Worm (Caenorhabditis elegans) whole organism, mixed stage, embryonic: Measurements from ENCODE around the gene acd-3.

Experiments
- M03D4.4 ChIP-seq: sonication (generic microtip); optimal IDR thresholded peaks from 2 replicates; lab custom pipeline; 2017; ENCODE audit warnings: mild to moderate bottlenecking, missing genetic modification characterization, missing compliant biosample characterization
- bed-3 ChIP-seq: fragments of 200-800 bp; sonication (Bioruptor generic); optimal IDR thresholded peaks from 3 replicates; lab custom pipeline; 2018; ENCODE audit warnings: mild to moderate bottlenecking, missing genetic modification characterization, moderate library complexity, missing compliant biosample characterization
- blmp-1 ChIP-seq: fragments of 150-350 bp; optimal IDR thresholded peaks from 2 replicates; lab custom pipeline; 2014; ENCODE audit warnings: missing biosample characterization, missing genetic modification characterization
- ceh-39 ChIP-seq: fragments of 150-350 bp; optimal IDR thresholded peaks from 2 replicates; lab custom pipeline; 2014; ENCODE audit warnings: missing biosample characterization, missing genetic modification characterization
- ceh-43 ChIP-seq: fragments of 200-800 bp; sonication (Bioruptor generic); optimal IDR thresholded peaks from 2 replicates; lab custom pipeline; 2018; ENCODE audit warnings: mild to moderate bottlenecking, missing genetic modification characterization, moderate library complexity, missing compliant biosample characterization
- ceh-83 ChIP-seq: fragments of 200-800 bp; sonication (Bioruptor generic); optimal IDR thresholded peaks from 2 replicates; lab custom pipeline; 2018; ENCODE audit warnings: mild to moderate bottlenecking, missing genetic modification characterization, missing compliant biosample characterization
- ces-1 ChIP-seq: fragments of 150-350 bp; optimal IDR thresholded peaks from 2 replicates; lab custom pipeline; 2014; ENCODE audit warnings: missing biosample characterization, missing genetic modification reagents, missing genetic modification characterization
- cnd-1 ChIP-seq: fragments of 200-800 bp; sonication (Bioruptor generic); optimal IDR thresholded peaks from 2 replicates; lab custom pipeline; 2018; ENCODE audit warnings: mild to moderate bottlenecking, missing genetic modification characterization, missing compliant biosample characterization
- drap-1 ChIP-seq: fragments of 200-800 bp; sonication (Bioruptor generic); optimal IDR thresholded peaks from 3 replicates; lab custom pipeline; 2018; ENCODE audit warnings: mild to moderate bottlenecking, missing genetic modification characterization, missing compliant biosample characterization
- elt-1 ChIP-seq: sonication (generic microtip); optimal IDR thresholded peaks from 2 replicates; lab custom pipeline; 2017; ENCODE audit warnings: missing genetic modification characterization, mild to moderate bottlenecking, missing compliant biosample characterization, antibody characterized with exemption, moderate library complexity, borderline replicate concordance; ENCODE audit not compliant: insufficient read depth
- elt-3 ChIP-seq: fragments of 150-350 bp; optimal IDR thresholded peaks from 2 replicates; lab custom pipeline; 2014; ENCODE audit warnings: missing biosample characterization, missing genetic modification characterization
- flh-1 ChIP-seq: fragments of 200-800 bp; sonication (Bioruptor generic); optimal IDR thresholded peaks from 2 replicates; lab custom pipeline; 2018; ENCODE audit warnings: mild to moderate bottlenecking, missing genetic modification characterization, moderate library complexity, missing compliant biosample characterization
- ham-2 ChIP-seq: fragments of 200-800 bp; sonication (Bioruptor generic); optimal IDR thresholded peaks from 2 replicates; lab custom pipeline; 2018; ENCODE audit warnings: mild to moderate bottlenecking, missing genetic modification characterization, missing compliant biosample characterization
- hlh-1 ChIP-seq: fragments of 150-350 bp; optimal IDR thresholded peaks from 2 replicates; lab custom pipeline; 2014; ENCODE audit warnings: missing biosample characterization, missing genetic modification reagents, missing genetic modification characterization
- lin-13 ChIP-seq: fragments of 150-350 bp; optimal IDR thresholded peaks from 2 replicates; lab custom pipeline; 2014; ENCODE audit warnings: missing biosample characterization, missing genetic modification characterization
- lin-32 ChIP-seq: fragments of 200-800 bp; sonication (Bioruptor generic); optimal IDR thresholded peaks from 2 replicates; lab custom pipeline; 2018; ENCODE audit warnings: mild to moderate bottlenecking, missing genetic modification characterization, missing compliant biosample characterization
- lsy-2 ChIP-seq: fragments of 150-350 bp; optimal IDR thresholded peaks from 2 replicates; lab custom pipeline; 2014; ENCODE audit warnings: missing biosample characterization, missing genetic modification characterization
- mab-5 ChIP-seq: fragments of 150-350 bp; optimal IDR thresholded peaks from 2 replicates; lab custom pipeline; 2014; ENCODE audit warnings: missing biosample characterization, missing genetic modification characterization
- mep-1 ChIP-seq: fragments of 150-350 bp; optimal IDR thresholded peaks from 2 replicates; lab custom pipeline; 2017; ENCODE audit warnings: missing biosample characterization, missing genetic modification reagents, missing genetic modification characterization, inconsistent platforms
- mls-2 ChIP-seq: sonication (generic microtip); optimal IDR thresholded peaks from 2 replicates; lab custom pipeline; 2016; ENCODE audit warnings: mild to moderate bottlenecking, missing genetic modification characterization, moderate library complexity, missing compliant biosample characterization
- nhr-12 ChIP-seq: fragments of 150-350 bp; optimal IDR thresholded peaks from 2 replicates; lab custom pipeline; 2014; ENCODE audit warnings: missing biosample characterization, missing genetic modification characterization
- nhr-2 ChIP-seq: fragments of 150-350 bp; optimal IDR thresholded peaks from 2 replicates; lab custom pipeline; 2014; ENCODE audit warnings: missing biosample characterization, missing genetic modification characterization
- nhr-237 ChIP-seq: fragments of 150-350 bp; optimal IDR thresholded peaks from 2 replicates; lab custom pipeline; 2014; ENCODE audit warnings: missing biosample characterization, missing genetic modification characterization
- nhr-28 ChIP-seq: fragments of 150-350 bp; optimal IDR thresholded peaks from 2 replicates; lab custom pipeline; 2014; ENCODE audit warnings: missing biosample characterization, missing genetic modification characterization
- nhr-76 ChIP-seq: sonication (generic microtip); optimal IDR thresholded peaks from 2 replicates; lab custom pipeline; 2017; ENCODE audit warnings: missing biosample characterization, missing genetic modification characterization
- pha-4 ChIP-seq: fragments of 150-350 bp; optimal IDR thresholded peaks from 2 replicates; lab custom pipeline; 2018; ENCODE audit warnings: missing biosample characterization, missing genetic modification reagents, missing genetic modification characterization
- sem-2 ChIP-seq: fragments of 200-800 bp; sonication (Bioruptor generic); optimal IDR thresholded peaks from 2 replicates; lab custom pipeline; 2018; ENCODE audit warnings: mild to moderate bottlenecking, missing genetic modification characterization, missing compliant biosample characterization
- snpc-4 ChIP-seq: fragments of 150-350 bp; optimal IDR thresholded peaks from 2 replicates; lab custom pipeline; 2014; ENCODE audit warnings: missing biosample characterization, missing genetic modification characterization
- sptf-1 ChIP-seq: sonication (generic microtip); optimal IDR thresholded peaks from 2 replicates; lab custom pipeline; 2017; ENCODE audit warnings: mild to moderate bottlenecking, missing genetic modification characterization, moderate library complexity, missing compliant biosample characterization
- tbx-8 ChIP-seq: fragments of 200-800 bp; sonication (Bioruptor generic); optimal IDR thresholded peaks from 2 replicates; lab custom pipeline; 2018; ENCODE audit warnings: mild to moderate bottlenecking, missing genetic modification characterization, moderate library complexity, missing compliant biosample characterization
- unc-120 ChIP-seq: sonication (generic microtip); optimal IDR thresholded peaks from 2 replicates; lab custom pipeline; 2017; ENCODE audit warnings: missing genetic modification characterization, missing compliant biosample characterization; ENCODE audit not compliant: poor library complexity, severe bottlenecking
- unc-39 ChIP-seq: fragments of 150-350 bp; optimal IDR thresholded peaks from 2 replicates; lab custom pipeline; 2014; ENCODE audit warnings: missing biosample characterization, missing genetic modification characterization
- unc-62 ChIP-seq: fragments of 150-350 bp; optimal IDR thresholded peaks from 2 replicates; lab custom pipeline; 2014; ENCODE audit warnings: missing biosample characterization, missing genetic modification reagents, missing genetic modification characterization
- zip-8 ChIP-seq: fragments of 150-350 bp; optimal IDR thresholded peaks from 2 replicates; lab custom pipeline; 2014; ENCODE audit warnings: missing biosample characterization, missing genetic modification characterization
- ztf-11 ChIP-seq: fragments of 150-350 bp; optimal IDR thresholded peaks from 2 replicates; lab custom pipeline; 2014; ENCODE audit warnings: missing biosample characterization, missing genetic modification characterization

The acd-3 gene

DNA sequence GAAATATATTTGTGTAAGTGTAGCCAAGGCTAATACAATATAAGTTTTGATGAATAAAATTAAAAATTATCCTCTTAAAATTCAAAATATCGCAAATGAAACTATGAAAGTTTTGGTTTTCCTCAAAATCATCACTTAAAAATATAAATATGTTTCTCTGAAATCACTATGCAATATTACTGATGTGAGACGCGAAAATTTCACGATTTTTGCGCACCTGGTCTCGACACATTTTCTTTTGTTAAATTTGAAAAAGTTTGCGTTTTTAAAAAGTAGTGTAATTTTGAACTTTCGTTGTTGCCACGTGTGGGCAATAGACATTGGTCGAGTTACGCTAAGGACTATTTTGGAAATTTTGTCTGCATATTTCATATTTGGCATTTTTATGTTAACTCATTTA lies 20.3 kb upstream of the acd-3 start:
- TF ChIP-seq nhr-237, result no peak
- TF ChIP-seq ceh-83, result no peak

ce11 chrX:14831531-14831930 lies 17.5 kb upstream of the acd-3 start, which contains the start of gene dpf-2:
Gene dpf-2 (plus strand): TSS chrX:14831831.
- TF ChIP-seq nhr-12 (tag; lab: Kevin White, UChicago) (no peak), elt-1 (tag; lab: Kevin White, UChicago) (no peak), drap-1 (GFP tag; lab: Kevin White, UChicago) (no peak), ceh-43 (GFP tag; lab: Kevin White, UChicago) (no peak), blmp-1 (tag; lab: Kevin White, UChicago) (no peak), pha-4 (no peak), zip-8 (no peak), lsy-2 (tag; lab: Kevin White, UChicago) (no peak), lin-13 (tag; lab: Kevin White, UChicago) (no peak), ceh-83 (no peak), nhr-28 (tag; lab: Kevin White, UChicago) (no peak), ces-1 (GFP tag; lab: Kevin White, UChicago) (no peak), nhr-2 (no peak), hlh-1 (no peak), mab-5 (tag; lab: Kevin White, UChicago) (no peak), mls-2 (tag; lab: Kevin White, UChicago) (no peak), unc-39 (tag; lab: Kevin White, UChicago) (no peak), sptf-1 (no peak), cnd-1 (tag; lab: Kevin White, UChicago) (no peak)

DNA sequence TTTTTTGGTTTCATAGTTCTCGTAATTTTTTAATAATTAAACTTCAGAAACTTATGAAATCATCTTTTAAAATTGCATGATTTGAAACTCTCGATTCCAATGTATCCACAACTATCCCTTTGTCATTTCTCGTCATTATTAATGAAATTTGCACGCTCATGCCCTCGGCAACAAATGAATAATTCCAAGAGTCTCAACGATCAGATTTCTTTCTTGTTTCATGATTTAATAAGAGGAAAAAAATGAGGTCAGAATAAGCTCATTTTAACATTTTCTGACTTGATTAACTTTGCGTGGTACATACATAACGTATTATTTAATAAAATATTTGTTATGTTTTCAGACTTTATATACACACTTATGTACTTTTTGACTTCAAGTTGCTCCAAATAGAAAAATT lies 10.7 kb upstream of the acd-3 start:
- TF ChIP-seq unc-62 (GFP tag; lab: Kevin White, UChicago), result no peak
- peak; percentile 79 for TF ChIP-seq ces-1 (GFP tag; lab: Kevin White, UChicago)

DNA sequence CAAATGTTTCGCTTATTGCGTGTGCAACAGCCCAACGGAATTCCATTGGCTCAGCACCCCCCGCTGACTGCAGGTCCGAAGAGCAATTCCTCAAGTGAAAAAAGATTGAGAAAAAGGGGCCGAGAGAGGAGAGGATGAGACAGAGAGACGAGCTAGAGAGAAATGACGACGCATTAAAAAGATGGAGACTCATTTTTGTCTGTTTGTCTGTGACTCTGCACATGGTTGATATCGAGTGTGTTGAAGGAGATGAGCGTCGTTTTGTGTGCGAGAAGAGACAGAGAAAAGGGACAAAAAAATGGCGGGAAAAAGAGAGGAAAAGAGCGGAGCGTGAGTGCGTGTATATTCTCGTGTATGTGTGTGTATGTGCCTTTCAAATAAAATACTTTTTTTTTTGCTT lies 8.0 kb upstream of the acd-3 start:
- TF ChIP-seq ham-2 (no peak), ces-1 (GFP tag; lab: Kevin White, UChicago) (peak; percentile 90), mab-5 (tag; lab: Kevin White, UChicago) (peak; percentile 66), bed-3 (GFP tag; lab: Kevin White, UChicago) (no peak), elt-1 (tag; lab: Kevin White, UChicago) (no peak), lsy-2 (tag; lab: Kevin White, UChicago) (peak; percentile 59), nhr-76 (tag; lab: Kevin White, UChicago) (no peak), sptf-1 (no peak), mep-1 (peak; percentile 91), drap-1 (GFP tag; lab: Kevin White, UChicago) (peak; percentile 16), unc-120 (peak; percentile 78), mls-2 (tag; lab: Kevin White, UChicago) (no peak), cnd-1 (tag; lab: Kevin White, UChicago) (peak; percentile 30), nhr-237 (peak; percentile 86), pha-4 (peak; percentile 86), M03D4.4 (no peak), blmp-1 (tag; lab: Kevin White, UChicago) (no peak), nhr-2 (no peak), ceh-39 (tag; lab: Kevin White, UChicago) (peak; percentile 88), snpc-4 (tag; lab: Kevin White, UChicago) (no peak), elt-3 (no peak), zip-8 (no peak), lin-13 (tag; lab: Kevin White, UChicago) (no peak), sem-2 (no peak), lin-32 (GFP tag; lab: Kevin White, UChicago) (no peak), ceh-43 (GFP tag; lab: Kevin White, UChicago) (no peak), ztf-11 (tag; lab: Kevin White, UChicago) (no peak), ceh-83 (no peak), nhr-28 (tag; lab: Kevin White, UChicago) (no peak), hlh-1 (peak; percentile 61), tbx-8 (no peak), flh-1 (GFP tag; lab: Kevin White, UChicago) (no peak), nhr-12 (tag; lab: Kevin White, UChicago) (no peak), unc-39 (tag; lab: Kevin White, UChicago) (no peak), unc-62 (GFP tag; lab: Kevin White, UChicago) (peak; percentile 91)
